Fruit fly (Drosophila melanogaster) whole organism, pupa: Measurements from ENCODE around the gene CG31551.
A peak's percentile ranks its signal among the peaks of the same experiment; 100 is the strongest.

Experiments used
- CG10348 ChIP-seq: fragments of 200-800 bp; sonication (Bioruptor generic); IDR thresholded peaks from 2 replicates; pipeline ENCODE4 v1.3.6; 2022; ENCODE audit warnings: missing biosample characterization, missing genetic modification characterization
- CG14655 ChIP-seq: fragments of 200-800 bp; sonication (Bioruptor generic); optimal IDR thresholded peaks from 3 replicates; lab custom pipeline; 2017; ENCODE audit warnings: mild to moderate bottlenecking, missing biosample characterization, missing genetic modification reagents, missing genetic modification characterization
- CG15710 ChIP-seq: fragments of 200-800 bp; sonication (Bioruptor generic); optimal IDR thresholded peaks from 2 replicates; lab custom pipeline; 2018; ENCODE audit warnings: missing biosample characterization, mild to moderate bottlenecking, missing genetic modification characterization, moderate library complexity
- CG17806 ChIP-seq: fragments of 200-800 bp; sonication (Bioruptor generic); optimal IDR thresholded peaks from 2 replicates; lab custom pipeline; 2018; ENCODE audit warnings: missing biosample characterization, mild to moderate bottlenecking, missing genetic modification characterization, moderate library complexity
- CG9948 ChIP-seq: fragments of 200-800 bp; sonication (Bioruptor generic); optimal IDR thresholded peaks from 2 replicates; lab custom pipeline; 2018; ENCODE audit warnings: missing biosample characterization, mild to moderate bottlenecking, missing genetic modification characterization, moderate library complexity
- EcR ChIP-seq: fragments of 200-800 bp; sonication (Bioruptor generic); optimal IDR thresholded peaks from 3 replicates; lab custom pipeline; 2019; ENCODE audit warnings: missing biosample characterization, missing genetic modification characterization, mild to moderate bottlenecking, moderate library complexity, missing genetic modification reagents
- Pif1A ChIP-seq: fragments of 200-800 bp; sonication (Bioruptor generic); optimal IDR thresholded peaks from 3 replicates; lab custom pipeline; 2016; ENCODE audit warnings: missing biosample characterization, missing genetic modification characterization

DNA sequence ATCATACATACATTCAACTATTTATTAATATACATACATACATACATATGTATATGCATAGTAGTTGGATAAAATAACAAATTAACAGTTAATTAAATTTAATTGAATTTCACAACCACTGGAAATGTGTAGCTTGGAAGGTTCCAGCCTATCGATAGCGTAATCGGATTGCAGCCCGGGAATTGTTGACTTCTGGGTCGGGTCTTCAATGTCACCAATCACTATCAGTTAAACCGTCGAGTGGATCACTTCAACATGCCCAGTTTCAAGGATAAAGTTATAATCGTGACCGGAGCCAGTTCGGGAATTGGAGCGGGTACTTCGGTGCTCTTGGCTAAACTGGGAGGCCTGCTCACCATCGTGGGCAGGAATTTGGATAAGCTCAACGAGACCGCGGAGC lies 5.8 kb downstream of the CG31551 start, which contains the start of gene CG12171:
- TF ChIP-seq Pif1A (GFP tag; lab: Kevin White, UChicago) (no peak), EcR (GFP tag; lab: Kevin White, UChicago) (peak; percentile 18), CG9948 (tag; lab: Kevin White, UChicago) (no peak), CG15710 (tag; lab: Kevin White, UChicago) (no peak), CG17806 (tag; lab: Kevin White, UChicago) (no peak), CG14655 (GFP tag; lab: Kevin White, UChicago) (no peak), CG10348 (no peak)
